Fruit fly (Drosophila melanogaster) Kc167 (cell line): ENCODE results near the gene CG11267.

ENCODE experiments used
- Myc ChIP-seq: fragments of >200 bp; optimal IDR thresholded peaks from 2 replicates; lab custom pipeline; 2017; ENCODE audit warnings: missing external identifiers
- Sin3A ChIP-seq: fragments of >200 bp; optimal IDR thresholded peaks from 2 replicates; lab custom pipeline; 2018; ENCODE audit warnings: missing external identifiers
- h ChIP-seq: fragments of >200 bp; optimal IDR thresholded peaks from 3 replicates; lab custom pipeline; 2018; ENCODE audit warnings: missing external identifiers
- insv ChIP-seq: fragments of >200 bp; optimal IDR thresholded peaks from 3 replicates; lab custom pipeline; 2018; ENCODE audit warnings: missing external identifiers
- psq ChIP-seq: fragments of >200 bp; optimal IDR thresholded peaks from 2 replicates; lab custom pipeline; 2017; ENCODE audit warnings: missing external identifiers
- ttk ChIP-seq: sonication (Bioruptor generic); optimal IDR thresholded peaks from 2 replicates; lab custom pipeline; 2017; ENCODE audit warnings: missing external identifiers

Gene CG11267

DNA sequence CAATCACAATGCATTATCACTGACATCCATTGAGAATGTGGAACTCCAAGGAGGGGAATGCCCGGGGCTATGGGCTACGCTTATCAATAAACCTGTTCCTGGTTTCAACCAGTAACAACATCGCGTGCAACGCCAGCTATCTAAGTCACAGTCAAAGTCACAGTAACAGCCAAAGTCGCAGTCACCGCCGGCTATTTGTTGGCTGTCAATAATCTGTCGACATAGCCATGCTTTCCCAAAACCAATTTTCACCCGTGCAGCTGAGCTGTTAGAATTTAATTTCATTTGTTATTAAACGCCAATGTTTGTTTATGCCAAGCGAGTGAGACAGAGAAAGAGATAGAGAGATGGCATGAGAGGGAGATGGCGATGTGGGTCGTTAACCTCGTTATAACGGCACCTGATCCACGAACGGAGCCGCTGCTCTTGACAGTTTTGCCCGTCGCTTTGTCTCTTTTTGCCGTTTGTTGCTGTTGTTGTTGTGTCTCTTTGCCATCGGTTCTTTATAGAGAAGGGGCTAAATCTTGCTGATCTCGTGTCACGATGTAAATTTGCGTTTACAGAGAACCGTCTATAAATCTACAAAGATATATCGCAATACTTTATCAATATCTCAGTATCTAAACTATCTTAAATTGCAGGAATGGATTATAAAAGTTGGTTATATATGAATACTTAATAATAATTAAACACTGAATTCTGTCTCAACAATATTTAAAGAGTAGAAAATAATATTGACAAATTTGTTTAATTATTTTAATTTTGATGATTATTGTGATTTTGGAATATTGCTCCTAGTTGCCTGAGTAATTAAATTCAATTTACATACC, 16.4 kb downstream of the CG11267 start:
- TF ChIP-seq h (lab: Kevin White, UChicago), result no peak
- TF ChIP-seq psq, result no peak
- no peak for TF ChIP-seq insv (lab: Kevin White, UChicago)
- TF ChIP-seq Sin3A (lab: Kevin White, UChicago), result no peak
- TF ChIP-seq ttk (lab: Kevin White, UChicago), result no peak
- TF ChIP-seq Myc (lab: Kevin White, UChicago), result no peak

DNA sequence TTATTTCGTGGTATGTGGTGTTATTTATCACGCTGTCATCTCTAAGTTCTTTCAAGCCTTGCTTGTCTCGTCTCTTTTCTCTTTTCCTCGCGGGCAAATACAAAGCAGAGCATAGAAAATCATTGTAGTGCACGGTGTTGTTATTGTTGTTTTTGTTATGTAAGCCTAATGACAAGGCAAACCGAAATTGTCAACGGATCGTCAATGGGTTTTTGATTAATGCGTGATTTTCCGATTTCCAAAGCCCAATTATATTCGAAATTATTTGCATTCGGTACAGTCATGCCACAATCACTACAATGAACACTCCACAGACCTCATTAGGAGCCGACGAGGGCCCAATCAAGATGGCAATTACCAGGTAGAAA, 17.0 kb downstream of the CG11267 start:
- TF ChIP-seq h (lab: Kevin White, UChicago) (no peak), ttk (lab: Kevin White, UChicago) (no peak), psq (no peak)

DNA sequence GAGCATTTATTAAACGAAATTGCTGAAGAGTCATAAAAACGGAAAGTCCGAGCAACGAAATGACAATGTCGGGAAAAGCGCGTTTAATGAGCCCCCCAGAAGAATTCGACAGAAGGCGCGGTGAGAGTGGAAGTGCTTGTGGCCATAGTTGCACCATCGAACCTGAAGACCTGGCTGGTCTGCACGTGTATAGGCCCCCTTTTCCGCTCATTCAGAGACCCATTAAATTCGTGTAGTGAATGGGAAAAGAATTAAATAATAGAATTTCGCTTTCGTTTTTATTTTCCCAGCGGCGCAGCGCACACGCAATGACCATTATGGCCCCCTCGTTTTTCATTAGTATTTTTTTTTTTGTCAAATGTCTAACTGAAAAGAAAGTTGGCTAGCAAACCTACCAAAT, 17.5 kb downstream of the CG11267 start:
- TF ChIP-seq ttk (lab: Kevin White, UChicago) (no peak), Sin3A (lab: Kevin White, UChicago) (no peak), h (lab: Kevin White, UChicago) (no peak), insv (lab: Kevin White, UChicago) (no peak), psq (no peak), Myc (lab: Kevin White, UChicago) (no peak)

DNA sequence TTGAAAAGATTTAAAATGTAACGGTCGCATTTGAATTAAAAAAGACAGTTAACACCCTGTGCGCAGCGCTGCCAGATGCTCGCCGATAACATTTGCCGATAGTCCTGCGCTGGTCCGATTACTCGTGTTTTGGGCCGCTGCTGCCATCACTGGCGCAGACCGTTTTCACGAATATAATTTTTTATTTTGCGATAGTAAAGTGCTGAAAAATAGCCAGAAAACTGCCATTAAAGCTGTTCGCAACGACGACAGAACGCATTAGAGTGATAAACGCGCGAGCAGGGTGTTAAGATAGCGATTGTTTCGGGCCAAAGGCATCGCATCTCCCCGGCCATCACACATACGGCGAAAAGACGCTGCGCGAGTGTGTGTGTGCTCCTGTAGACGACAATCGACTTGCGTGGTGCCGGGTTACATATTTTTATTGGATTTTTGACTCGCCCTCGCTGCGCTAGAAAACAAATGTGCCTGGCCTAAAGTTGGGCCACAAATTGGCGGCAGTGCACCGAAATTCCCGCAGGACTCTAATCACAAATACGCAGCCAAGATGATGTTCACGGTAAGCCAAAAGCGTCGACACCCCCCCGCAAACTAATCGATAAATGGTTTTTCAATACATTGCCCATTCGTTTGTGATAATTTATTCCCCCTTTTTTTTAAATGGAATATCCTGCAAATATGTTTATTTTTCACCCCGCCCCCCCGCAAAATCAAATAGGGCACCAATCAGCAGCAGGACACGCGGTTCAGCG, 21.0 kb downstream of the CG11267 start, which contains the start of gene Srrm1:
Gene Srrm1 (plus strand): TSS at position 116 of the 752 bp plus-strand sequence.
- TF ChIP-seq ttk (lab: Kevin White, UChicago) (no peak), h (lab: Kevin White, UChicago) (no peak), Sin3A (lab: Kevin White, UChicago) (no peak), Myc (lab: Kevin White, UChicago) (no peak), psq (no peak), insv (lab: Kevin White, UChicago) (no peak)

DNA sequence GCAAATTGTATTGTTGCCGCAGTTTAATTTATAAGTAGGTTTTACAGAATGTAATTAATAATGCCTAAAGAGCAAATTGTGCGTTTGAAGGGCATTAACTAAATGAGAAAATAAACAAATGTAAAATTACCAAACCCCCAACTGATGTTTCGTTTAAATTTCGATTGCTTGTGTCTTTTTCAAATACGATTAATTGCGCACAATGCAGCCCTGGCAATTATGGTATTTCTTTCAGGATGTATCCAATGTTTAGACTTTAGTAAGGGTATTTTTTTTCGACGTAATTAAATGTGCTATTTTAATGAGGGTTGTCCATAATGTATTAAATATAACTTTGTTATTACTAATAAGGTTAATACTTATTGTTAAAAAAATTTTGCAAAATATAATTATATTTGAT, 25.0 kb downstream of the CG11267 start:
- TF ChIP-seq insv (lab: Kevin White, UChicago) (no peak), psq (no peak), h (lab: Kevin White, UChicago) (no peak), Sin3A (lab: Kevin White, UChicago) (no peak), Myc (lab: Kevin White, UChicago) (no peak), ttk (lab: Kevin White, UChicago) (no peak)

DNA sequence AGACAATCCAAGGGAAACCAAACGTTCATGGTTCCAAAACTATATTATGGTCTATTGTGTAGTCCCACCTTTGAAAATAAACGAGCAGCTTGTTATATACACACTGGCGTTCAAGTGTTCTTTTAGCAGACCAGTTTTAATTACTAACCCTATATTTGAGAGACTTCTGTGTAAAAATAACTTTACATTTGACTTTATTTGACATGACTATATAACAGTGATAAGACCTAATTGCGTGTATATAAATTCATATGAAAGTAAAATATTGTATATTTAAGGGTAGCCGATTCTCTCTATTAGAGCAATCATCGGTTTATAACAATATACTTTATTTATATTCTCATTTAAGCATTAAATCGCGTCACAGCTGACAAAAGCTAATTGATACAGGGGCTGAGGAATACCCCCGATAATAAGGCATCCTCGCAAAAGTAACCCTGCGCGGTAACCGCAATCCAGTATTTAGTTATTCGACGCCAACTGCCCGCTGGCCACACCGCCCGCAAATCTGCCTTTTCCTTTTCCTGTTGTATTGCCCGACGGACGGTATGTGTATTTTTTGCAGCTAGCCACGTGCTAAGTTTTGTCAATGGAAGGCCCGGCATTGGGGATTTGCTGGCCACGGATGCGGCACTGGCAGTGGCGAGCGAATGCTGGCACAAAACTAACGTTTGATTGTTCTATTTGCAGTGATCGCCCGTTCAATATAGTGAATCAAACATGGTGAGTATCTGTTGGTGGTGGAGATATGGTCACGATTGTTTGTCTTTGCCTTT, 25.6 kb downstream of the CG11267 start, which contains the start of gene RpS4:
Gene RpS4 (plus strand): TSS at position 465 of the 776 bp plus-strand sequence.
- TF ChIP-seq Sin3A (lab: Kevin White, UChicago) (no peak), h (lab: Kevin White, UChicago) (no peak)

DNA sequence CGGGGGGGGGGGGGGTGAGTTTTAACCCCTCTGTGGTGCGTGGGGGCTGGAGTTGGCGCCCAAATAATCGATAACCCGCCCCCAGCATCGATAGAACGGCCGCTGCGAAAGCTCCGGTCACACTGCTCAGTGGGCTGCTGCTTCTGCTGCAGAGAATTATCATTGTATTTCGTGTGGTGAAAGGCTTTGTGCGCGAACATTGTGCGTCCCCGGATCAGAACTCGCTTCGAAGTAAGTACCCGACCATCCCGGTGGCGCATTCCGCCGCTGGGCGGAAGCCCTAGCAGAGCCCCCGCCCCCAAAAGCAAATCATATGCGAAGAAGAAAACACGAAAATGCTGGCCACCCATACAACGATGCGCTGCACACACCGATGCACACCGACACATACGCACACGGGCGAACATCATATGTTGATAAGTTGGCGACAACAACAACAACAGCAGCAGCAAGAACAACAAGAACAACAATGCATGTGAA, 28.5 kb downstream of the CG11267 start, which contains the start of gene Syx13:
Gene Syx13 (plus strand): TSS at position 100 of the 480 bp plus-strand sequence.
- TF ChIP-seq psq, result no peak
- no peak for TF ChIP-seq ttk (lab: Kevin White, UChicago)
- no peak for TF ChIP-seq Myc (lab: Kevin White, UChicago)
- TF ChIP-seq h (lab: Kevin White, UChicago), result no peak
- TF ChIP-seq Sin3A (lab: Kevin White, UChicago), result no peak
- TF ChIP-seq insv (lab: Kevin White, UChicago), result no peak

DNA sequence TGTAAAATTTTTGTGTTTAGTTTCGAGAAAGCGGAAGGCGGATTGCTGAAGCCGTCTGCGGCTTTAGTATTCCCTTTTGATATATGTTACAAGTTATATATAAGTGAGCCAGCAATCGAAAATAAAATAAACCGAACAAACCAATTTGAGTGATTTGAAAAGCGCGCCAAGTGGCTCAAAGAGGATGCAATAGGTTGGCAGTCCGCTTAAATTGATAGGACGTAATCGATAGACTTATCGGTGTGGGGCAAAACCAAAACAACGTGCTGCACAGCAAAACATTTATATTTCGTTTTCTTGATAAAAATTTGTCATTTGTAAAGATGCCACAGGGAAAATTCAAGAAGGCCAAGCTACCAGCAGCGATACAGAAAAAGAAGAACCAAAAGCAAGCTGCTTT, 30.9 kb downstream of the CG11267 start, which contains the start of gene CG11279:
Gene CG11279 (plus strand): TSS at position 220 of the 400 bp plus-strand sequence.
- TF ChIP-seq h (lab: Kevin White, UChicago) (no peak), psq (no peak), insv (lab: Kevin White, UChicago) (no peak), Myc (lab: Kevin White, UChicago) (no peak), ttk (lab: Kevin White, UChicago) (no peak), Sin3A (lab: Kevin White, UChicago) (no peak)

DNA sequence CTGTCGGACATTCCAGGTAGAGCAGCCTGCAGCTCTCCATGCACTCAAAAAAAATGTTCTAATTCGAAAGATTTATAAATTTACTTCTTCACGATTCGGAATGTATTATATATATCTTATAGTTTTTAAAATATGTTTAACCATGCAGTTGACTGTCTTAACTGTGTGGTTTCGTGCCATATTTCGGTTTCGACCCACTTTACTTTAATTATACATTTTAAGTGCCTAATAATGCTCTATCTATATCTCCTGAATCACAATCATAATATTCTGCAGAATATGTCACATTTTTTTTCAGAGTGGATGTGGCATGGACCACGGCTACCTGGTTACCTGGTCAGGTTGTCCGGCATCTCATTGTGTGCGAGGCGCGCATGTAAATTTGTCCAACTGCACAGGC, 33.8 kb downstream of the CG11267 start:
- TF ChIP-seq insv (lab: Kevin White, UChicago), result no peak

DNA sequence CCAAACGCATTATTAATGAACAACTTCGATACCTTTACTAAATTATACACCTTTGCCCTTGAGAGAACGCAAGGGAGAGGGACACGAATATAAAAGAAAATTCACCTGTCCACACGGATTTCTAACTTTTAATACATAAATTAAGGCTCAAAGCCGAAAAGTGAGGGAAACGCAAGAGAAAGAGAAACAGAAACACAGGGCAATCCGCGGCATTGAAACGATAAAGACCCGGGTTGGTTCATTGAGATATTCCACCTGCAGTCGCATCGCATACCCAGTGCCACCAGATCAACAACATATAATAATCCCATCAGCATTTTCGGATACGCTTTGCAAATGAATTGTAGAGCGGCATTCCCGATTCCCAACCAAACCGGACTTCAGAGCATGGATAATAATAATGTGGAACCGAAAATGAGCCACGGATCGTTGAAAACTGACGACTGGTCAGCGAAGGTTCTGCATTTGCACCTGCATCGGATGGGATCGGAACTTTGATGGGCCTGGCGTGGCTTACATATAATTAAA, 34.9 kb downstream of the CG11267 start:
- TF ChIP-seq insv (lab: Kevin White, UChicago), result no peak
- TF ChIP-seq Myc (lab: Kevin White, UChicago), result no peak
- TF ChIP-seq ttk (lab: Kevin White, UChicago), result no peak
- no peak for TF ChIP-seq psq
- TF ChIP-seq h (lab: Kevin White, UChicago), result no peak
- no peak for TF ChIP-seq Sin3A (lab: Kevin White, UChicago)

DNA sequence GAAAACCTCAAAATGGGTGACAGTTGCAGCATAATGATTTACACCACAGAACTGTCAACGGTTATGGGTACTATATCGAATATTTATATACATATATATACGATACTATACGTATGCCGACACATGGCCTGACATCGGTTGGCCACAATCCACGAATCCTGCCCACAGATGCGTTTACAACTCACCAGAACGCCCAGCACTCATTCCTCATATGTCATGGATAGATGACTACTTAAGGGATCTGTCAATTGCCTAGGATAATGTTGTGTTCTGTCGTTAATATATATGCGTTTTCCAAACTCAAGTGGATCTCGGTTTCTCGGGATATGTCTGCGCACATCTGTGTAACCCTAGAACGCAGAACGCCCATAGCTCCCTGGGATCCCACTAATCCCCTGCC, 42.6 kb downstream of the CG11267 start:
- TF ChIP-seq Myc (lab: Kevin White, UChicago), result no peak
- TF ChIP-seq h (lab: Kevin White, UChicago), result no peak
- no peak for TF ChIP-seq insv (lab: Kevin White, UChicago)
- no peak for TF ChIP-seq psq
- no peak for TF ChIP-seq ttk (lab: Kevin White, UChicago)
- no peak for TF ChIP-seq Sin3A (lab: Kevin White, UChicago)
